Worm (Caenorhabditis elegans): Measurements from ENCODE around the gene gem-4.
A peak's percentile ranks its signal among the peaks of the same experiment; 100 is the strongest.

gem-4 gene

DNA sequence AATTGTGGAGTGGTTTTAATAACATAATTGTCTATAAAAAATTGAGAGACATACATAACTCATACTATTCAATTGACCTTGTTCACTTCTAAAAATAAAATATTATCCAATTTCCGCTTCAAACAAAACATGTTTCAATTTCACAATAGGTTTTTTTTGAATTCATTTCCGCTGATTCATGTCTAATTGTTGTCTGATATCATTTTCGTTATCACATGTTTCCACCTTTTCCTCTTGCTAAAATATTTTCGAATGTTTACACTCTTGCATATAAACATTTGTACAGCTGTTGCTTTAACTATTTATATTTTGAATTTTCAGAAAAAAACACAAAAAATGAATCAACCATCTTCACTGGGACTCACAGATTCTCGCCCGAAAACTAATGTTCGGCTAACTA is at the start of gene gem-4:
TSS of gene gem-4 (plus strand) at position 301 of the 400 bp plus-strand sequence.
- TF ChIP-seq nhr-28 (tag; optimal IDR thresholded peaks at IDR 0.05) = peak; percentile 30
- TF ChIP-seq dmd-9 (GFP tag; IDR thresholded peaks at IDR 0.05) = no peak
- no peak for TF ChIP-seq daf-12 (tag; optimal IDR thresholded peaks at IDR 0.05)

- peak in 1 of 2 experiments; percentile 95 for TF ChIP-seq unc-62 (GFP tag; optimal IDR thresholded peaks at IDR 0.05 in 1 of 2)
- TF ChIP-seq unc-62 (tag; optimal IDR thresholded peaks at IDR 0.05) = no peak
- no peak for TF ChIP-seq mes-2 (tag; optimal IDR thresholded peaks at IDR 0.05; ENCODE audit: poor library complexity, severe bottlenecking)
- no peak for TF ChIP-seq zfp-3 (GFP tag; conservative IDR thresholded peaks at IDR 0.05)
- no peak for TF ChIP-seq nhr-111 (GFP tag; optimal IDR thresholded peaks at IDR 0.05)
Observed at ce11 chrIV:11697514-11697913, 47.9 kb upstream of the gem-4 start.

- TF ChIP-seq daf-19 (GFP tag; conservative IDR thresholded peaks at IDR 0.05) = no peak
- TF ChIP-seq unc-62 (GFP tag; optimal IDR thresholded peaks at IDR 0.05 in 1 of 2) = peak in 1 of 2 experiments; percentile 16
- TF ChIP-seq unc-62 (tag; optimal IDR thresholded peaks at IDR 0.05) = no peak
- TF ChIP-seq mxl-3 (GFP tag; optimal IDR thresholded peaks at IDR 0.05) = peak; percentile 58
- no peak for TF ChIP-seq daf-12 (tag; optimal IDR thresholded peaks at IDR 0.05)
- TF ChIP-seq ceh-20 (GFP tag; IDR thresholded peaks at IDR 0.05) = no peak
- no peak for TF ChIP-seq hif-1 (tag; optimal IDR thresholded peaks at IDR 0.05)
- no peak for TF ChIP-seq gei-8 (GFP tag; optimal IDR thresholded peaks at IDR 0.05)
- no peak for TF ChIP-seq nhr-77 (tag; optimal IDR thresholded peaks at IDR 0.05)
- no peak for TF ChIP-seq saeg-2 (GFP tag; IDR thresholded peaks at IDR 0.05)
- no peak for TF ChIP-seq Y105C5A.15 (GFP tag; IDR thresholded peaks at IDR 0.05)
- peak; percentile 4 for TF ChIP-seq nhr-28 (tag; optimal IDR thresholded peaks at IDR 0.05)
- no peak for TF ChIP-seq T26A8.4 (GFP tag; IDR thresholded peaks at IDR 0.05)
- TF ChIP-seq hlh-30 (tag; optimal IDR thresholded peaks at IDR 0.05; ENCODE audit: insufficient read depth) = peak; percentile 20
Observed at ce11 chrIV:11700100-11700499, 45.3 kb upstream of the gem-4 start.

ce11 chrIV:11700752-11701151 is 44.7 kb upstream of the gem-4 start, which contains the start of gene dpy-20:
TSS of gene dpy-20 (minus strand) at chrIV:11700852.
- no peak for TF ChIP-seq madf-9 (GFP tag; conservative IDR thresholded peaks at IDR 0.05)
- no peak for TF ChIP-seq nhr-10 (tag; optimal IDR thresholded peaks at IDR 0.05)
- no peak for TF ChIP-seq unc-130 (GFP tag; optimal IDR thresholded peaks at IDR 0.05)
- TF ChIP-seq spr-1 (tag; optimal IDR thresholded peaks at IDR 0.05) = no peak
- no peak for TF ChIP-seq F10B5.3 (tag; optimal IDR thresholded peaks at IDR 0.05)

- TF ChIP-seq fkh-10 (GFP tag; optimal IDR thresholded peaks at IDR 0.05) = no peak
- TF ChIP-seq unc-62 (GFP tag; optimal IDR thresholded peaks at IDR 0.05 in 1 of 2) = peak in 1 of 2 experiments; percentile 33
- no peak for TF ChIP-seq unc-62 (tag; optimal IDR thresholded peaks at IDR 0.05)
- peak; percentile 12 for TF ChIP-seq nhr-48 (tag; optimal IDR thresholded peaks at IDR 0.05)
- peak; percentile 16 for TF ChIP-seq nhr-28 (tag; optimal IDR thresholded peaks at IDR 0.05)
- no peak for TF ChIP-seq aly-2 (tag; optimal IDR thresholded peaks at IDR 0.05)
- TF ChIP-seq aha-1 (tag) = peak; percentile 79
- peak; percentile 19 for TF ChIP-seq hlh-30 (tag; optimal IDR thresholded peaks at IDR 0.05; ENCODE audit: insufficient read depth)
- TF ChIP-seq Y105C5A.15 (GFP tag; IDR thresholded peaks at IDR 0.05) = no peak
- TF ChIP-seq ZK546.5 (tag; optimal IDR thresholded peaks at IDR 0.05) = no peak
- TF ChIP-seq ceh-32 (tag; optimal IDR thresholded peaks at IDR 0.05; ENCODE audit: poor library complexity) = no peak
- peak; percentile 47 for TF ChIP-seq hlh-11 (tag; optimal IDR thresholded peaks at IDR 0.05)
- TF ChIP-seq lin-1 (GFP tag; IDR thresholded peaks at IDR 0.05) = no peak
- TF ChIP-seq dmd-6 (GFP tag; IDR thresholded peaks at IDR 0.05) = no peak
- TF ChIP-seq F37D6.2 (tag; optimal IDR thresholded peaks at IDR 0.05) = no peak
Observed at ce11 chrIV:11701878-11702277, 43.6 kb upstream of the gem-4 start.
